Fruit fly (Drosophila melanogaster) whole organism, embryonic: ENCODE data around the gene CG4968.
A peak's percentile ranks its signal among the peaks of the same experiment; 100 is the strongest.

Experiments used
- CG1024 ChIP-seq: fragments of 200-800 bp; sonication (Bioruptor generic); IDR thresholded peaks from 2 replicates; pipeline ENCODE4 v1.3.6; 2022; ENCODE audit warnings: missing biosample characterization, missing genetic modification characterization
- CG10267 ChIP-seq: fragments of 200-800 bp; sonication (Bioruptor generic); optimal IDR thresholded peaks from 2 replicates; lab custom pipeline; 2018; ENCODE audit warnings: missing biosample characterization, mild to moderate bottlenecking, missing genetic modification characterization, moderate library complexity
- CG12299 ChIP-seq: fragments of 200-800 bp; sonication (Bioruptor generic); optimal IDR thresholded peaks from 2 replicates; lab custom pipeline; 2018; ENCODE audit warnings: missing biosample characterization, mild to moderate bottlenecking, missing genetic modification characterization
- CG12659 ChIP-seq: fragments of 200-800 bp; sonication (Bioruptor generic); optimal IDR thresholded peaks from 3 replicates; lab custom pipeline; 2017; ENCODE audit warnings: mild to moderate bottlenecking, missing biosample characterization, missing genetic modification reagents, missing genetic modification characterization
- CG13287 ChIP-seq: fragments of 200-800 bp; sonication (Bioruptor generic); IDR thresholded peaks from 2 replicates; pipeline ENCODE4 v1.3.6; 2022; ENCODE audit warnings: missing biosample characterization, missing genetic modification characterization; ENCODE audit not compliant: partially characterized antibody
- CG13624 ChIP-seq: fragments of 200-800 bp; sonication (Bioruptor generic); optimal IDR thresholded peaks from 2 replicates; lab custom pipeline; 2016; ENCODE audit warnings: missing biosample characterization, missing genetic modification characterization
- CG13894 ChIP-seq: fragments of 200-800 bp; sonication (Bioruptor generic); optimal IDR thresholded peaks from 3 replicates; lab custom pipeline; 2018; ENCODE audit warnings: missing biosample characterization, mild to moderate bottlenecking, missing genetic modification characterization, moderate library complexity
- CG14710 ChIP-seq: fragments of 200-800 bp; sonication (Bioruptor generic); optimal IDR thresholded peaks from 3 replicates; lab custom pipeline; 2019; ENCODE audit warnings: missing biosample characterization, mild to moderate bottlenecking, missing genetic modification characterization, moderate library complexity
- CG15269 ChIP-seq: fragments of 200-800 bp; sonication (Bioruptor generic); optimal IDR thresholded peaks from 2 replicates; lab custom pipeline; 2018; ENCODE audit warnings: missing biosample characterization, mild to moderate bottlenecking, missing genetic modification characterization, moderate library complexity
- CG15514 ChIP-seq: fragments of 200-800 bp; sonication (Bioruptor generic); optimal IDR thresholded peaks from 3 replicates; lab custom pipeline; 2017; ENCODE audit warnings: missing biosample characterization, missing genetic modification characterization, mild to moderate bottlenecking, moderate library complexity, missing genetic modification reagents
- CG15696 ChIP-seq: fragments of 200-800 bp; sonication (Bioruptor generic); optimal IDR thresholded peaks from 2 replicates; lab custom pipeline; 2019; ENCODE audit warnings: missing biosample characterization, mild to moderate bottlenecking, missing genetic modification characterization, moderate library complexity
- CG1603 ChIP-seq: fragments of 200-800 bp; sonication (Bioruptor generic); optimal IDR thresholded peaks from 2 replicates; lab custom pipeline; 2019; ENCODE audit warnings: missing biosample characterization, mild to moderate bottlenecking, missing genetic modification characterization, moderate library complexity
- CG17802 ChIP-seq: fragments of 200-800 bp; sonication (Bioruptor generic); optimal IDR thresholded peaks from 2 replicates; lab custom pipeline; 2018; ENCODE audit warnings: missing biosample characterization, mild to moderate bottlenecking, missing genetic modification characterization, moderate library complexity
- CG2678 ChIP-seq: fragments of 200-800 bp; sonication (Bioruptor generic); optimal IDR thresholded peaks from 3 replicates; lab custom pipeline; 2019; ENCODE audit warnings: missing biosample characterization, mild to moderate bottlenecking, missing genetic modification characterization, moderate library complexity
- CG8290 ChIP-seq, 3 experiments: fragments of 200-800 bp; sonication (Bioruptor generic); optimal IDR thresholded peaks; 2 replicates each; lab custom pipeline; 2016 to 2019; ENCODE audit warnings: missing biosample characterization in 3 of 3, missing genetic modification characterization in 3 of 3, mild to moderate bottlenecking in 2 of 3, moderate library complexity in 1 of 3
- CG9797 ChIP-seq: fragments of 200-800 bp; sonication (Bioruptor generic); optimal IDR thresholded peaks from 3 replicates; lab custom pipeline; 2018; ENCODE audit warnings: missing biosample characterization, mild to moderate bottlenecking, missing genetic modification characterization
- E2f2 ChIP-seq: fragments of 200-800 bp; sonication (Bioruptor generic); IDR thresholded peaks from 2 replicates; pipeline ENCODE4 v1.3.6; 2022; ENCODE audit warnings: missing biosample characterization, missing genetic modification characterization
- Elba2 ChIP-seq: fragments of 200-800 bp; sonication (Bioruptor generic); optimal IDR thresholded peaks from 3 replicates; lab custom pipeline; 2016; ENCODE audit warnings: missing biosample characterization, missing genetic modification characterization
- Ets65A ChIP-seq: fragments of 200-800 bp; sonication (Bioruptor generic); peaks from one replicate; lab custom pipeline; 2016; ENCODE audit warnings: missing biosample characterization, missing genetic modification characterization
- MBD-R2 ChIP-seq: fragments of 200-800 bp; sonication (Bioruptor generic); IDR thresholded peaks from 2 replicates; pipeline ENCODE4 v1.3.6; 2022; ENCODE audit warnings: missing biosample characterization, missing genetic modification characterization
- MESR4 ChIP-seq: fragments of 200-800 bp; sonication (Bioruptor generic); optimal IDR thresholded peaks from 2 replicates; lab custom pipeline; 2018; ENCODE audit warnings: missing biosample characterization, mild to moderate bottlenecking, missing genetic modification characterization, moderate library complexity
- Mad ChIP-seq: fragments of 200-800 bp; sonication (Bioruptor generic); optimal IDR thresholded peaks from 2 replicates; lab custom pipeline; 2016; ENCODE audit warnings: missing biosample characterization, missing genetic modification characterization
- Med ChIP-seq: fragments of 200-800 bp; sonication (Bioruptor generic); peaks from one replicate; lab custom pipeline; 2016; ENCODE audit warnings: missing biosample characterization, missing genetic modification characterization, mild to moderate bottlenecking, inconsistent platforms, moderate library complexity
- Myb ChIP-seq: fragments of 200-800 bp; sonication (Bioruptor generic); optimal IDR thresholded peaks from 2 replicates; lab custom pipeline; 2016; ENCODE audit warnings: missing biosample characterization, missing genetic modification characterization
- PHDP ChIP-seq: fragments of 200-800 bp; sonication (Bioruptor generic); optimal IDR thresholded peaks from 3 replicates; lab custom pipeline; 2018; ENCODE audit warnings: missing biosample characterization, mild to moderate bottlenecking, missing genetic modification characterization, moderate library complexity
- Pdp1 ChIP-seq, 2 experiments: fragments of 200-800 bp; sonication (Bioruptor generic); optimal IDR thresholded peaks; 3 replicates each; lab custom pipeline; 2016; ENCODE audit warnings: missing biosample characterization in 2 of 2, missing genetic modification characterization in 2 of 2, mild to moderate bottlenecking in 1 of 2, moderate library complexity in 1 of 2
- Sry-δ ChIP-seq: fragments of 200-800 bp; sonication (Bioruptor generic); optimal IDR thresholded peaks from 2 replicates; lab custom pipeline; 2016; ENCODE audit warnings: missing biosample characterization, missing genetic modification characterization
- YL-1 ChIP-seq: fragments of 200-800 bp; sonication (Bioruptor generic); optimal IDR thresholded peaks from 3 replicates; lab custom pipeline; 2017; ENCODE audit warnings: missing biosample characterization, mild to moderate bottlenecking, missing genetic modification characterization
- chinmo ChIP-seq: fragments of 200-800 bp; sonication (Bioruptor generic); IDR thresholded peaks from 4 replicates; pipeline ENCODE4 v1.3.6; 2022; ENCODE audit warnings: missing biosample characterization, missing genetic modification characterization; ENCODE audit not compliant: partially characterized antibody
- hkb ChIP-seq, 2 experiments: fragments of 200-800 bp in 1 of 2; fragments of >200 bp in 1 of 2; sonication (Bioruptor generic) in 1 of 2; IDR thresholded peaks in 1 of 2; optimal IDR thresholded peaks in 1 of 2; 2 replicates each; pipeline versions ENCODE4 v1.3.6 to Lab custom; 2017 to 2022; ENCODE audit warnings: missing biosample characterization in 1 of 2, missing genetic modification characterization in 1 of 2
- kay ChIP-seq: fragments of 200-800 bp; sonication (Bioruptor generic); optimal IDR thresholded peaks from 2 replicates; lab custom pipeline; 2016; ENCODE audit warnings: missing biosample characterization, missing genetic modification characterization
- oc ChIP-seq: fragments of 200-800 bp; sonication (Bioruptor generic); optimal IDR thresholded peaks from 2 replicates; lab custom pipeline; 2018; ENCODE audit warnings: missing biosample characterization, mild to moderate bottlenecking, missing genetic modification characterization, moderate library complexity
- pan ChIP-seq, 4 experiments: fragments of >200 bp in 3 of 4; fragments of 200-800 bp in 1 of 4; sonication (Bioruptor generic) in 1 of 4; optimal IDR thresholded peaks in 3 of 4; IDR thresholded peaks in 1 of 4; 2 replicates each; pipeline versions ENCODE4 v1.3.6 to Lab custom; 2017 to 2022; ENCODE audit warnings: missing biosample characterization in 2 of 4, missing genetic modification characterization in 2 of 4, mixed read lengths in 1 of 4
- pfk ChIP-seq: fragments of 200-800 bp; sonication (Bioruptor generic); optimal IDR thresholded peaks from 2 replicates; lab custom pipeline; 2018; ENCODE audit warnings: missing biosample characterization, mild to moderate bottlenecking, missing genetic modification characterization, moderate library complexity
- phol ChIP-seq: fragments of 200-800 bp; sonication (Bioruptor generic); optimal IDR thresholded peaks from 3 replicates; lab custom pipeline; 2018; ENCODE audit warnings: missing biosample characterization, mild to moderate bottlenecking, missing genetic modification characterization, moderate library complexity
- pzg ChIP-seq: fragments of 200-800 bp; sonication (Bioruptor generic); optimal IDR thresholded peaks from 3 replicates; lab custom pipeline; 2018; ENCODE audit warnings: missing biosample characterization, mild to moderate bottlenecking, missing genetic modification characterization, moderate library complexity
- sd ChIP-seq: fragments of 200-800 bp; sonication (Bioruptor generic); optimal IDR thresholded peaks from 3 replicates; lab custom pipeline; 2018; ENCODE audit warnings: missing biosample characterization, mild to moderate bottlenecking, missing genetic modification characterization, moderate library complexity
- sens ChIP-seq: fragments of 200-800 bp; sonication (Bioruptor generic); peaks from one replicate; lab custom pipeline; 2016; ENCODE audit warnings: missing biosample characterization, missing genetic modification characterization
- stwl ChIP-seq: fragments of 200-800 bp; sonication (Bioruptor generic); optimal IDR thresholded peaks from 3 replicates; lab custom pipeline; 2018; ENCODE audit warnings: missing biosample characterization, mild to moderate bottlenecking, missing genetic modification characterization, moderate library complexity
- wek ChIP-seq: fragments of 200-800 bp; sonication (Bioruptor generic); optimal IDR thresholded peaks from 3 replicates; lab custom pipeline; 2018; ENCODE audit warnings: missing biosample characterization, mild to moderate bottlenecking, missing genetic modification characterization, moderate library complexity

Gene CG4968

dm6 chr2L:10311822-10312221, 5.1 kb downstream of the CG4968 start (continued):
- TF ChIP-seq CG12659 (GFP tag; lab: Kevin White, UChicago) (peak; percentile 62), CG1603 (tag; lab: Kevin White, UChicago) (peak; percentile 99), Myb (peak; percentile 90), hkb (optimal IDR thresholded peaks at IDR 0.05; lab: Kevin White, UChicago) (no peak), hkb (GFP tag; IDR thresholded peaks at IDR 0.05; lab: Robert Waterston, UW) (no peak), CG15696 (tag; lab: Kevin White, UChicago) (no peak), pfk (GFP tag; lab: Kevin White, UChicago) (peak; percentile 95), pan (optimal IDR thresholded peaks at IDR 0.05; lab: Kevin White, UChicago) (no peak), pan (GFP tag; optimal IDR thresholded peaks at IDR 0.05 in 1 of 2, IDR thresholded peaks at IDR 0.05 in 1 of 2) (no peak), CG12299 (tag; lab: Kevin White, UChicago) (no peak), CG13287 (peak; percentile 42; the same call in 1 of the 2 replicates), wek (peak; percentile 10), Elba2 (GFP tag; lab: Kevin White, UChicago) (peak; percentile 27), Med (GFP tag; lab: Kevin White, UChicago) (peak; percentile 43), Pdp1 (GFP tag; optimal IDR thresholded peaks at IDR 0.05; lab: Kevin White, UChicago) (peak in 1 of 2 experiments; percentile 23), sens (peak; percentile 72), CG1024 (GFP tag; lab: Robert Waterston, UW) (0 out of 2 replicates have a peak, but pooled peaks have one; percentile 42), CG13894 (tag; lab: Kevin White, UChicago) (no peak), pzg (GFP tag; lab: Kevin White, UChicago) (peak; percentile 69), Mad (no peak), MESR4 (GFP tag; lab: Kevin White, UChicago) (peak; percentile 83), PHDP (no peak), CG10267 (tag; lab: Kevin White, UChicago) (peak; percentile 5), CG2678 (tag; lab: Kevin White, UChicago) (no peak), CG15269 (no peak), Ets65A (peak; percentile 54), oc (tag; lab: Kevin White, UChicago) (no peak), CG9797 (GFP tag; lab: Kevin White, UChicago) (peak; percentile 69), kay (GFP tag; lab: Kevin White, UChicago) (no peak), phol (tag; lab: Kevin White, UChicago) (peak; percentile 21), chinmo (0 out of 4 replicates have a peak, but pooled peaks have one; percentile 50), CG8290 (GFP tag; optimal IDR thresholded peaks at IDR 0.05; lab: Kevin White, UChicago) (no peak), CG8290 (tag; optimal IDR thresholded peaks at IDR 0.05; lab: Kevin White, UChicago) (peak in 1 of 2 experiments; percentile 4), CG17802 (tag; lab: Kevin White, UChicago) (peak; percentile 34), CG15514 (GFP tag; lab: Kevin White, UChicago) (peak; percentile 37), CG13624 (GFP tag; lab: Kevin White, UChicago) (no peak), Sry-δ (GFP tag; lab: Kevin White, UChicago) (peak; percentile 42), CG14710 (tag; lab: Kevin White, UChicago) (peak; percentile 23), MBD-R2 (peak; percentile 65), E2f2 (GFP tag; lab: Robert Waterston, UW) (peak; percentile 31), sd (tag; lab: Kevin White, UChicago) (no peak), YL-1 (peak; percentile 21), stwl (tag; lab: Kevin White, UChicago) (peak; percentile 63)
